Fruit fly (Drosophila melanogaster) whole organism, embryonic: ENCODE data around the gene dyw.

Source experiments
- Ada2b ChIP-seq: fragments of 200-800 bp; sonication (Bioruptor generic); IDR thresholded peaks from 2 replicates; pipeline ENCODE4 v1.3.6; 2022; ENCODE audit warnings: missing biosample characterization, missing genetic modification characterization
- Blimp-1 ChIP-seq: fragments of 200-800 bp; sonication (Bioruptor generic); optimal IDR thresholded peaks from 3 replicates; lab custom pipeline; 2018; ENCODE audit warnings: missing biosample characterization, missing genetic modification characterization, mild to moderate bottlenecking, moderate library complexity, missing genetic modification reagents
- CG10366 ChIP-seq: fragments of 200-800 bp; sonication (Bioruptor generic); IDR thresholded peaks from 2 replicates; pipeline ENCODE4 v1.3.6; 2022; ENCODE audit warnings: missing biosample characterization, missing genetic modification characterization
- CG10959 ChIP-seq: fragments of 200-800 bp; sonication (Bioruptor generic); IDR thresholded peaks from 2 replicates; pipeline ENCODE4 v1.3.6; 2022; ENCODE audit warnings: missing biosample characterization, missing genetic modification characterization
- CG12942 ChIP-seq: fragments of 200-800 bp; sonication (Bioruptor generic); optimal IDR thresholded peaks from 3 replicates; lab custom pipeline; 2016; ENCODE audit warnings: missing biosample characterization, missing genetic modification characterization
- CG13123 ChIP-seq: fragments of 200-800 bp; sonication (Bioruptor generic); optimal IDR thresholded peaks from 2 replicates; lab custom pipeline; 2016; ENCODE audit warnings: missing biosample characterization, missing genetic modification characterization
- CG13775 ChIP-seq: fragments of 200-800 bp; sonication (Bioruptor generic); optimal IDR thresholded peaks from 3 replicates; lab custom pipeline; 2017; ENCODE audit warnings: missing biosample characterization, mild to moderate bottlenecking, missing genetic modification characterization
- CG15073 ChIP-seq: fragments of 200-800 bp; sonication (Bioruptor generic); optimal IDR thresholded peaks from 2 replicates; lab custom pipeline; 2016; ENCODE audit warnings: missing biosample characterization, missing genetic modification characterization
- CG16863 ChIP-seq: fragments of 200-800 bp; sonication (Bioruptor generic); optimal IDR thresholded peaks from 3 replicates; lab custom pipeline; 2016; ENCODE audit warnings: missing biosample characterization, missing genetic modification characterization
- CG18476 ChIP-seq: fragments of 200-800 bp; sonication (Bioruptor generic); optimal IDR thresholded peaks from 2 replicates; lab custom pipeline; 2016; ENCODE audit warnings: missing biosample characterization, mild to moderate bottlenecking, missing genetic modification characterization
- CG34376 ChIP-seq: fragments of 200-800 bp; sonication (Bioruptor generic); optimal IDR thresholded peaks from 2 replicates; lab custom pipeline; 2018; ENCODE audit warnings: missing biosample characterization, mild to moderate bottlenecking, missing genetic modification characterization
- CG34422 ChIP-seq: fragments of 200-800 bp; sonication (Bioruptor generic); IDR thresholded peaks from 3 replicates; pipeline ENCODE4 v1.3.6; 2022; ENCODE audit warnings: missing biosample characterization, missing genetic modification characterization
- CG6813 ChIP-seq: fragments of 200-800 bp; sonication (Bioruptor generic); optimal IDR thresholded peaks from 2 replicates; lab custom pipeline; 2017; ENCODE audit warnings: missing biosample characterization, missing genetic modification characterization, mild to moderate bottlenecking, moderate library complexity, missing genetic modification reagents
- CG7357 ChIP-seq: fragments of 200-800 bp; sonication (Bioruptor generic); IDR thresholded peaks from 3 replicates; pipeline ENCODE4 v1.3.6; 2022; ENCODE audit warnings: missing biosample characterization, missing genetic modification characterization
- CG7372 ChIP-seq: fragments of 200-800 bp; sonication (Bioruptor generic); IDR thresholded peaks from 2 replicates; pipeline ENCODE4 v1.3.6; 2022; ENCODE audit warnings: missing biosample characterization, missing genetic modification characterization
- CG7786 ChIP-seq: fragments of 200-800 bp; sonication (Bioruptor generic); optimal IDR thresholded peaks from 2 replicates; lab custom pipeline; 2016; ENCODE audit warnings: missing biosample characterization, missing genetic modification characterization
- Doc2 ChIP-seq: fragments of 200-800 bp; sonication (Bioruptor generic); IDR thresholded peaks from 2 replicates; pipeline ENCODE4 v1.3.6; 2022; ENCODE audit warnings: missing biosample characterization, missing genetic modification characterization
- Ets97D ChIP-seq: fragments of 200-800 bp; sonication (Bioruptor generic); optimal IDR thresholded peaks from 3 replicates; lab custom pipeline; 2016; ENCODE audit warnings: missing biosample characterization, missing genetic modification characterization
- HHEX ChIP-seq: fragments of 200-800 bp; sonication (Bioruptor generic); optimal IDR thresholded peaks from 3 replicates; lab custom pipeline; 2017; ENCODE audit warnings: missing biosample characterization, mild to moderate bottlenecking, missing genetic modification characterization, missing genetic modification reagents
- HLH4C ChIP-seq: fragments of 200-800 bp; sonication (Bioruptor generic); IDR thresholded peaks from 3 replicates; pipeline ENCODE4 v1.3.6; 2022; ENCODE audit warnings: missing biosample characterization, missing genetic modification characterization; ENCODE audit not compliant: partially characterized antibody
- Hr3 ChIP-seq: fragments of 200-800 bp; sonication (Bioruptor generic); optimal IDR thresholded peaks from 3 replicates; lab custom pipeline; 2016; ENCODE audit warnings: missing biosample characterization, missing genetic modification characterization
- Kr ChIP-seq: fragments of 200-800 bp; sonication (Bioruptor generic); optimal IDR thresholded peaks from 2 replicates; lab custom pipeline; 2017; ENCODE audit warnings: missing biosample characterization, mild to moderate bottlenecking, missing genetic modification characterization
- NC2β ChIP-seq: fragments of 200-800 bp; sonication (Bioruptor generic); optimal IDR thresholded peaks from 2 replicates; lab custom pipeline; 2016; ENCODE audit warnings: missing biosample characterization, missing genetic modification characterization
- Nf-YC ChIP-seq: fragments of 200-800 bp; optimal IDR thresholded peaks from 3 replicates; lab custom pipeline; 2019; ENCODE audit warnings: missing biosample characterization, mild to moderate bottlenecking, missing genetic modification characterization, moderate library complexity
- Ravus ChIP-seq: fragments of 200-800 bp; sonication (Bioruptor generic); IDR thresholded peaks from 2 replicates; pipeline ENCODE4 v1.3.6; 2022; ENCODE audit warnings: missing biosample characterization, missing genetic modification characterization
- Sin3A ChIP-seq: fragments of >200 bp; optimal IDR thresholded peaks from 2 replicates; lab custom pipeline; 2018
- Six4 ChIP-seq: fragments of 200-800 bp; sonication (Bioruptor generic); optimal IDR thresholded peaks from 2 replicates; lab custom pipeline; 2016; ENCODE audit warnings: missing biosample characterization, missing genetic modification characterization
- ab ChIP-seq: fragments of 200-800 bp; sonication (Bioruptor generic); optimal IDR thresholded peaks from 2 replicates; lab custom pipeline; 2016; ENCODE audit warnings: missing biosample characterization, missing genetic modification characterization
- amos ChIP-seq: fragments of 200-800 bp; sonication (Bioruptor generic); IDR thresholded peaks from 2 replicates; pipeline ENCODE4 v1.3.6; 2022; ENCODE audit warnings: missing biosample characterization, missing genetic modification characterization; ENCODE audit not compliant: partially characterized antibody
- ato ChIP-seq: fragments of 200-800 bp; sonication (Bioruptor generic); IDR thresholded peaks from 2 replicates; pipeline ENCODE4 v1.3.6; 2022; ENCODE audit warnings: missing biosample characterization, missing genetic modification characterization; ENCODE audit not compliant: partially characterized antibody
- az2 ChIP-seq: fragments of 200-800 bp; sonication (Bioruptor generic); optimal IDR thresholded peaks from 3 replicates; lab custom pipeline; 2016; ENCODE audit warnings: missing biosample characterization, missing genetic modification characterization
- ci ChIP-seq: fragments of 200-800 bp; sonication (Bioruptor generic); IDR thresholded peaks from 3 replicates; pipeline ENCODE4 v1.3.6; 2022; ENCODE audit warnings: missing biosample characterization, missing genetic modification characterization
- cwo ChIP-seq: fragments of 200-800 bp; sonication (Bioruptor generic); optimal IDR thresholded peaks from 3 replicates; lab custom pipeline; 2017; ENCODE audit warnings: missing biosample characterization, missing genetic modification characterization, mild to moderate bottlenecking, moderate library complexity, missing genetic modification reagents
- ems ChIP-seq: fragments of 200-800 bp; sonication (Bioruptor generic); optimal IDR thresholded peaks from 3 replicates; lab custom pipeline; 2016; ENCODE audit warnings: missing biosample characterization, missing genetic modification characterization
- her ChIP-seq: fragments of 200-800 bp; sonication (Bioruptor generic); optimal IDR thresholded peaks from 2 replicates; lab custom pipeline; 2016; ENCODE audit warnings: missing biosample characterization, missing genetic modification characterization
- ind ChIP-seq: fragments of 200-800 bp; sonication (Bioruptor generic); optimal IDR thresholded peaks from 3 replicates; lab custom pipeline; 2016; ENCODE audit warnings: missing biosample characterization, missing genetic modification characterization
- jing ChIP-seq: fragments of 200-800 bp; sonication (Bioruptor generic); optimal IDR thresholded peaks from 2 replicates; lab custom pipeline; 2018; ENCODE audit warnings: missing biosample characterization, mild to moderate bottlenecking, missing genetic modification characterization
- klu ChIP-seq: fragments of 200-800 bp; sonication (Bioruptor generic); IDR thresholded peaks from 2 replicates; pipeline ENCODE4 v1.3.6; 2022; ENCODE audit warnings: missing biosample characterization, missing genetic modification characterization
- lola ChIP-seq, 3 experiments: fragments of >200 bp in 2 of 3; fragments of 200-800 bp in 1 of 3; sonication (Bioruptor generic) in 1 of 3; optimal IDR thresholded peaks; 2 replicates each; lab custom pipeline; 2017 to 2019; ENCODE audit warnings: missing biosample characterization in 3 of 3, missing genetic modification characterization in 3 of 3, mild to moderate bottlenecking in 1 of 3, moderate library complexity in 1 of 3
- otp ChIP-seq: fragments of 200-800 bp; sonication (Bioruptor generic); IDR thresholded peaks from 3 replicates; pipeline ENCODE4, ENCODE4 v1.3.6; 2022; ENCODE audit warnings: missing biosample characterization, missing genetic modification characterization
- pan ChIP-seq, 4 experiments: fragments of >200 bp in 3 of 4; fragments of 200-800 bp in 1 of 4; sonication (Bioruptor generic) in 1 of 4; optimal IDR thresholded peaks in 3 of 4; IDR thresholded peaks in 1 of 4; 2 replicates each; pipeline versions ENCODE4 v1.3.6 to Lab custom; 2017 to 2022; ENCODE audit warnings: missing biosample characterization in 2 of 4, missing genetic modification characterization in 2 of 4, mixed read lengths in 1 of 4
- pho ChIP-seq: fragments of 200-800 bp; sonication (Bioruptor generic); optimal IDR thresholded peaks from 2 replicates; lab custom pipeline; 2016; ENCODE audit warnings: missing biosample characterization, missing genetic modification characterization
- row ChIP-seq: fragments of 200-800 bp; sonication (Bioruptor generic); IDR thresholded peaks from 3 replicates; pipeline ENCODE4 v1.3.6; 2022; ENCODE audit warnings: missing biosample characterization, missing genetic modification characterization
- scrt ChIP-seq: fragments of 200-800 bp; sonication (Bioruptor generic); optimal IDR thresholded peaks from 2 replicates; lab custom pipeline; 2018; ENCODE audit warnings: missing biosample characterization, mild to moderate bottlenecking, missing genetic modification characterization, moderate library complexity
- sd ChIP-seq: fragments of 200-800 bp; sonication (Bioruptor generic); optimal IDR thresholded peaks from 3 replicates; lab custom pipeline; 2018; ENCODE audit warnings: missing biosample characterization, mild to moderate bottlenecking, missing genetic modification characterization, moderate library complexity
- shn ChIP-seq: fragments of 200-800 bp; sonication (Bioruptor generic); optimal IDR thresholded peaks from 3 replicates; lab custom pipeline; 2016; ENCODE audit warnings: missing biosample characterization, missing genetic modification characterization
- stc ChIP-seq: fragments of 200-800 bp; sonication (Bioruptor generic); IDR thresholded peaks from 2 replicates; pipeline ENCODE4 v1.3.6; 2022; ENCODE audit warnings: missing biosample characterization, missing genetic modification characterization
- tap ChIP-seq: fragments of 200-800 bp; optimal IDR thresholded peaks from 3 replicates; lab custom pipeline; 2019; ENCODE audit warnings: missing biosample characterization, mild to moderate bottlenecking, missing genetic modification characterization, moderate library complexity
- tgo ChIP-seq: fragments of 200-800 bp; sonication (Bioruptor generic); IDR thresholded peaks from 3 replicates; pipeline ENCODE4 v1.3.6; 2022; ENCODE audit warnings: missing biosample characterization, missing genetic modification characterization

The dyw gene

dm6 chrX:2646022-2646761, 47.5 kb downstream of the dyw start (continued):
- TF ChIP-seq her (GFP tag; lab: Kevin White, UChicago) (peak; percentile 96), CG34422 (GFP tag; lab: Robert Waterston, UW) (peak; percentile 95), tgo (peak; percentile 96), ci (GFP tag; lab: Robert Waterston, UW) (peak; percentile 98), stc (peak; percentile 96), az2 (GFP tag; lab: Kevin White, UChicago) (peak; percentile 97), HHEX (GFP tag; lab: Kevin White, UChicago) (peak; percentile 98), CG7372 (GFP tag; lab: Robert Waterston, UW) (peak; percentile 92), CG7786 (GFP tag; lab: Kevin White, UChicago) (peak; percentile 97), scrt (peak; percentile 94), Ets97D (GFP tag; lab: Kevin White, UChicago) (peak; percentile 80), otp (GFP tag; lab: Robert Waterston, UW) (peak; percentile 94), amos (GFP tag; lab: Robert Waterston, UW) (peak; percentile 34; the same call in 1 of the 2 replicates), Ada2b (GFP tag; lab: Robert Waterston, UW) (peak; percentile 95), Sin3A (lab: Kevin White, UChicago) (no peak), jing (GFP tag; lab: Kevin White, UChicago) (peak; percentile 97), shn (GFP tag; lab: Kevin White, UChicago) (peak; percentile 97), Six4 (GFP tag; lab: Kevin White, UChicago) (peak; percentile 93), ind (peak; percentile 96), HLH4C (GFP tag; lab: Robert Waterston, UW) (peak; percentile 41; the same call in 1 of the 3 replicates), CG13123 (GFP tag; lab: Kevin White, UChicago) (peak; percentile 90), ato (peak; percentile 67), row (GFP tag; lab: Robert Waterston, UW) (peak; percentile 99), CG6813 (GFP tag; lab: Kevin White, UChicago) (peak; percentile 96), tap (tag; lab: Kevin White, UChicago) (peak; percentile 95), Ravus (GFP tag; lab: Robert Waterston, UW) (peak; percentile 81), NC2β (peak; percentile 96), klu (peak; percentile 89), CG13775 (peak; percentile 95), CG34376 (peak; percentile 93), lola (GFP tag; optimal IDR thresholded peaks at IDR 0.05; lab: Kevin White, UChicago) (peak in 1 of 3 experiments; percentile 95), pan (optimal IDR thresholded peaks at IDR 0.05; lab: Kevin White, UChicago) (no peak), pan (GFP tag; optimal IDR thresholded peaks at IDR 0.05 in 1 of 2, IDR thresholded peaks at IDR 0.05 in 1 of 2) (peak in 1 of 2 experiments; percentile 97), ems (GFP tag; lab: Kevin White, UChicago) (peak; percentile 97), cwo (GFP tag; lab: Kevin White, UChicago) (peak; percentile 97), Hr3 (GFP tag; lab: Kevin White, UChicago) (peak; percentile 96), sd (tag; lab: Kevin White, UChicago) (peak; percentile 90), Nf-YC (tag; lab: Kevin White, UChicago) (peak; percentile 88), CG10959 (GFP tag; lab: Robert Waterston, UW) (peak; percentile 85), Kr (GFP tag; lab: Kevin White, UChicago) (peak; percentile 29), Doc2 (GFP tag; lab: Robert Waterston, UW) (peak; percentile 76; the same call in 1 of the 2 replicates), CG15073 (GFP tag; lab: Kevin White, UChicago) (peak; percentile 81), Blimp-1 (GFP tag; lab: Kevin White, UChicago) (peak; percentile 92), CG18476 (peak; percentile 91), CG16863 (GFP tag; lab: Kevin White, UChicago) (peak; percentile 97), CG7357 (peak; percentile 90), CG10366 (GFP tag; lab: Robert Waterston, UW) (peak; percentile 96), pho (GFP tag; lab: Kevin White, UChicago) (peak; percentile 96), CG12942 (GFP tag; lab: Kevin White, UChicago) (peak; percentile 94), ab (peak; percentile 95)
